Worm (Caenorhabditis elegans) whole organism, early embryonic: Measurements from ENCODE around the gene F21C10.5.

Source experiments
- B0310.2 ChIP-seq: sonication (generic microtip); optimal IDR thresholded peaks from 2 replicates; lab custom pipeline; 2016; ENCODE audit warnings: mild to moderate bottlenecking, missing genetic modification characterization, missing compliant biosample characterization
- F13C5.2 ChIP-seq: sonication (generic microtip); optimal IDR thresholded peaks from 2 replicates; lab custom pipeline; 2017; ENCODE audit warnings: mild to moderate bottlenecking, missing genetic modification characterization, inconsistent platforms, missing compliant biosample characterization
- aly-1 ChIP-seq: sonication (generic microtip); optimal IDR thresholded peaks from 2 replicates; lab custom pipeline; 2016; ENCODE audit warnings: missing genetic modification characterization, missing compliant biosample characterization
- ama-1 ChIP-seq: fragments of 150-350 bp; optimal IDR thresholded peaks from 2 replicates; lab custom pipeline; 2014
- ceh-13 ChIP-seq: fragments of 200-800 bp; sonication (Bioruptor generic); optimal IDR thresholded peaks from 2 replicates; lab custom pipeline; 2018; ENCODE audit warnings: mild to moderate bottlenecking, missing genetic modification characterization, missing compliant biosample characterization
- ceh-36 ChIP-seq: sonication (generic microtip); optimal IDR thresholded peaks from 2 replicates; lab custom pipeline; 2016; ENCODE audit warnings: missing genetic modification characterization, inconsistent platforms, missing compliant biosample characterization
- ets-7 ChIP-seq: sonication (generic microtip); optimal IDR thresholded peaks from 2 replicates; lab custom pipeline; 2016; ENCODE audit warnings: missing genotype, missing genetic modification characterization, missing compliant biosample characterization
- flt-1 ChIP-seq: fragments of 200-800 bp; sonication (Bioruptor generic); IDR thresholded peaks from 2 replicates; pipeline ENCODE4 v1.3.6; 2022; ENCODE audit warnings: missing genetic modification characterization, missing compliant biosample characterization
- hmbx-1 ChIP-seq: sonication (generic microtip); optimal IDR thresholded peaks from 2 replicates; lab custom pipeline; 2016; ENCODE audit warnings: mild to moderate bottlenecking, missing genetic modification characterization, missing compliant biosample characterization
- hmg-4 ChIP-seq: fragments of 200-800 bp; sonication (Bioruptor generic); optimal IDR thresholded peaks from 2 replicates; lab custom pipeline; 2018; ENCODE audit warnings: mild to moderate bottlenecking, missing genetic modification characterization, missing compliant biosample characterization
- hnd-1 ChIP-seq: sonication (generic microtip); optimal IDR thresholded peaks from 2 replicates; lab custom pipeline; 2016; ENCODE audit warnings: missing genetic modification characterization, missing compliant biosample characterization
- pes-1 ChIP-seq: fragments of 200-800 bp; sonication (Bioruptor generic); IDR thresholded peaks from 2 replicates; pipeline ENCODE4 v1.3.6; 2022; ENCODE audit warnings: missing genetic modification reagents, missing genetic modification characterization, missing compliant biosample characterization
- scrt-1 ChIP-seq: fragments of 200-800 bp; sonication (Bioruptor generic); IDR thresholded peaks from 2 replicates; pipeline ENCODE4 v1.3.6; 2022; ENCODE audit warnings: missing genetic modification characterization, missing compliant biosample characterization
- sea-1 ChIP-seq: fragments of 200-800 bp; sonication (Bioruptor generic); conservative IDR thresholded peaks from 2 replicates; pipeline ENCODE4 v1.3.6; 2022; ENCODE audit warnings: missing genetic modification characterization, missing compliant biosample characterization
- tbx-11 ChIP-seq: fragments of 200-800 bp; sonication (Bioruptor generic); IDR thresholded peaks from 2 replicates; pipeline ENCODE4 v1.3.6; 2022; ENCODE audit warnings: missing genetic modification characterization, missing compliant biosample characterization
- tbx-37 ChIP-seq: fragments of 200-800 bp; sonication (Bioruptor generic); conservative IDR thresholded peaks from 2 replicates; pipeline ENCODE4 v1.3.6; 2022; ENCODE audit warnings: missing genetic modification reagents, missing genetic modification characterization, missing compliant biosample characterization
- tra-4 ChIP-seq: sonication (generic microtip); optimal IDR thresholded peaks from 2 replicates; lab custom pipeline; 2017; ENCODE audit warnings: missing genetic modification characterization, missing compliant biosample characterization

F21C10.5 gene

ce11 chrV:9166306-9166705 is 40.9 kb downstream of the F21C10.5 start:
- TF ChIP-seq flt-1 (GFP tag; lab: Robert Waterston, UW) = no peak

- no peak for TF ChIP-seq ama-1 (lab: Kevin White, UChicago)
Measured at ce11 chrV:9168089-9168488, 42.6 kb downstream of the F21C10.5 start, which contains the start of gene B0222.11. TSS of gene B0222.11 (minus strand) at chrV:9168189.

ce11 chrV:9172989-9173388 is 47.5 kb downstream of the F21C10.5 start, which contains the start of gene gad-3:
TSS of gene gad-3 (minus strand) at chrV:9173005.
- TF ChIP-seq flt-1 (GFP tag; lab: Robert Waterston, UW) (no peak), aly-1 (tag; lab: Kevin White, UChicago) (no peak), tbx-37 (GFP tag; lab: Robert Waterston, UW) (no peak), ama-1 (lab: Kevin White, UChicago) (no peak), F13C5.2 (tag; lab: Kevin White, UChicago) (no peak), B0310.2 (tag; lab: Kevin White, UChicago) (no peak), tra-4 (tag; lab: Kevin White, UChicago) (no peak), ets-7 (tag; lab: Kevin White, UChicago) (no peak)

- no peak for TF ChIP-seq hnd-1
- no peak for TF ChIP-seq F13C5.2 (tag; lab: Kevin White, UChicago)
- TF ChIP-seq hmg-4 (GFP tag; lab: Kevin White, UChicago) = no peak
- no peak for TF ChIP-seq ceh-13 (GFP tag; lab: Kevin White, UChicago)
- TF ChIP-seq B0310.2 (tag; lab: Kevin White, UChicago) = no peak
- TF ChIP-seq sea-1 (GFP tag; lab: Robert Waterston, UW) = no peak
- TF ChIP-seq scrt-1 = no peak
- TF ChIP-seq hmbx-1 (tag; lab: Kevin White, UChicago) = no peak
- TF ChIP-seq ceh-36 (tag; lab: Kevin White, UChicago) = no peak
- no peak for TF ChIP-seq tbx-11 (GFP tag; lab: Robert Waterston, UW)
- no peak for TF ChIP-seq pes-1
- no peak for TF ChIP-seq tbx-37 (GFP tag; lab: Robert Waterston, UW)
- TF ChIP-seq flt-1 (GFP tag; lab: Robert Waterston, UW) = no peak
- no peak for TF ChIP-seq ets-7 (tag; lab: Kevin White, UChicago)
- TF ChIP-seq ama-1 (lab: Kevin White, UChicago) = no peak
- TF ChIP-seq aly-1 (tag; lab: Kevin White, UChicago) = no peak
- TF ChIP-seq tra-4 (tag; lab: Kevin White, UChicago) = no peak
Measured at ce11 chrV:9173789-9174188, 48.3 kb downstream of the F21C10.5 start, which contains the start of gene pqn-16. TSS of gene pqn-16 (plus strand) at chrV:9174089.

- TF ChIP-seq hnd-1 (peak; percentile 36), pes-1 (no peak), tra-4 (tag; lab: Kevin White, UChicago) (no peak), ceh-36 (tag; lab: Kevin White, UChicago) (peak; percentile 35), scrt-1 (no peak), F13C5.2 (tag; lab: Kevin White, UChicago) (peak; percentile 84), ceh-13 (GFP tag; lab: Kevin White, UChicago) (no peak), B0310.2 (tag; lab: Kevin White, UChicago) (no peak), hmbx-1 (tag; lab: Kevin White, UChicago) (no peak), tbx-11 (GFP tag; lab: Robert Waterston, UW) (peak; percentile 57; the same call in 1 of the 2 replicates)
Measured at ce11 chrV:9175218-9175837, 49.9 kb downstream of the F21C10.5 start, which contains the start of gene spas-1. TSS of gene spas-1 (plus strand) at chrV:9175789.
